Fruit fly (Drosophila melanogaster) whole organism, adult: ENCODE measurements around the gene Cdlc2.

Source experiments
- CG11617 ChIP-seq: fragments of 200-800 bp; sonication (Bioruptor generic); optimal IDR thresholded peaks from 2 replicates; lab custom pipeline; 2017; ENCODE audit warnings: mild to moderate bottlenecking, missing biosample characterization, missing genetic modification reagents, missing genetic modification characterization
- CG33017 ChIP-seq: fragments of 200-800 bp; sonication (Bioruptor generic); optimal IDR thresholded peaks from 2 replicates; lab custom pipeline; 2018; ENCODE audit warnings: missing biosample characterization, mild to moderate bottlenecking, missing genetic modification characterization, moderate library complexity
- CG5204 ChIP-seq: fragments of 200-800 bp; sonication (Bioruptor generic); optimal IDR thresholded peaks from 2 replicates; lab custom pipeline; 2016; ENCODE audit warnings: missing biosample characterization, missing genetic modification characterization
- CG7045 ChIP-seq: fragments of 200-800 bp; sonication (Bioruptor generic); optimal IDR thresholded peaks from 2 replicates; lab custom pipeline; 2017; ENCODE audit warnings: missing biosample characterization, mild to moderate bottlenecking, missing genetic modification characterization
- CG7101 ChIP-seq: fragments of 200-800 bp; sonication (Bioruptor generic); optimal IDR thresholded peaks from 2 replicates; lab custom pipeline; 2018; ENCODE audit warnings: missing biosample characterization, mild to moderate bottlenecking, missing genetic modification characterization, moderate library complexity
- Clk ChIP-seq: fragments of 200-800 bp; sonication (Bioruptor generic); optimal IDR thresholded peaks from 2 replicates; lab custom pipeline; 2017; ENCODE audit warnings: missing biosample characterization, missing genetic modification characterization
- Crg-1 ChIP-seq: fragments of 200-800 bp; sonication (Bioruptor generic); optimal IDR thresholded peaks from 2 replicates; lab custom pipeline; 2016; ENCODE audit warnings: missing biosample characterization, missing genetic modification characterization
- bab1 ChIP-seq: fragments of 200-800 bp; sonication (Bioruptor generic); optimal IDR thresholded peaks from 3 replicates; lab custom pipeline; 2019; ENCODE audit warnings: missing biosample characterization, mild to moderate bottlenecking, missing genetic modification characterization, moderate library complexity
- kay ChIP-seq: fragments of 200-800 bp; sonication (Bioruptor generic); peaks from one replicate; lab custom pipeline; 2016; ENCODE audit warnings: missing biosample characterization, missing genetic modification characterization, borderline replicate concordance
- ovo ChIP-seq: fragments of 200-800 bp; sonication (Bioruptor generic); optimal IDR thresholded peaks from 2 replicates; lab custom pipeline; 2016; ENCODE audit warnings: missing biosample characterization, missing genetic modification characterization
- toe ChIP-seq: fragments of 200-800 bp; sonication (Bioruptor generic); optimal IDR thresholded peaks from 2 replicates; lab custom pipeline; 2016; ENCODE audit warnings: missing biosample characterization, missing genetic modification characterization

DNA sequence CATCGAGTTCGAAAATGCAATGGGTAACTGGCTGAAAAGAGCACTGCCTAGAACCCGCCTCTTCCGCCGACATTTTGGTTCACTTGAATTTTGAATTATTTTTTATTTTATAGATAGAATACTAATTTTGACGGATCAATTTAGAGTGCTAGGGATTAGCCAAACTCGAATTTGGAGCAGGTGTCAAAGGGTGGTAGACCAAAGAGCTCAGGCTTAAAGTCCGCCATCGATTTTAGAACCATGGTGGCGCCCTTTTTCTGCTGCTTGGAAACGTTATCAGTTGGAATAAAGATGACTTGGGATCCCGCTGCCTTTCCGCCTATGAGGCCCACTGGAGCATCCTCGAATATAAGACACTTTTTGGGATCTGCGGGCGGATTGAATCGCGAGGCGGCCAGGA lies 10.6 kb downstream of the Cdlc2 start, which contains the start of gene CG31924:
- no peak for TF ChIP-seq CG5204 (GFP tag; lab: Kevin White, UChicago)
- TF ChIP-seq Clk (GFP tag; lab: Kevin White, UChicago), result no peak
- no peak for TF ChIP-seq kay
- TF ChIP-seq CG7045 (GFP tag; lab: Kevin White, UChicago), result no peak
- TF ChIP-seq Crg-1 (GFP tag; lab: Kevin White, UChicago), result no peak
- no peak for TF ChIP-seq CG11617 (GFP tag; lab: Kevin White, UChicago)
- no peak for TF ChIP-seq bab1 (GFP tag; lab: Kevin White, UChicago)
- TF ChIP-seq CG7101, result no peak
- TF ChIP-seq toe (GFP tag; lab: Kevin White, UChicago), result no peak
- no peak for TF ChIP-seq ovo
- TF ChIP-seq CG33017 (tag; lab: Kevin White, UChicago), result no peak
